Worm (Caenorhabditis elegans): Measurements from ENCODE around the gene Y7A5A.9.

Gene Y7A5A.9

DNA sequence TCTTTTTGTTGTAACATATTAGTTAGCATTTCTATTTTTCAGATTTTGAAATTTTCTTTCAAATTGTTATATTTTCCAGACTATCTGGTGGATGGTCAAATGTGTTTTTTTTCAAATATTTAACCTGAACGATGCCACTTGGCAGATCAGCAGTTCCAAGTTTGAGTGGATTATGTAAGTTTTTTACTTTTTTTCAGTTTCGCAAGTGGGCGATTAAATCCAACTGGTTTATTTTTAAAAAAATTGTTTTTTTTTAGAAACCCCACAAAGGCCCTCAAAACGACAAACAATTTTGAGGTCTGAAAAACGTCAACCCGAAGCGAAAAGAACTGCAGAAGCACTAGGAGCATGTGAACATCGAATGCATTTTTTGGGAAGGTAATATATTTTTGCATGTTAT is at the start of gene Y7A5A.9:
TSS of gene Y7A5A.9 (plus strand) at position 301 of the 400 bp plus-strand sequence.
- TF ChIP-seq lin-38 (GFP tag; IDR thresholded peaks at IDR 0.05) (no peak), zag-1 (tag; optimal IDR thresholded peaks at IDR 0.05) (no peak), dmd-9 (GFP tag; IDR thresholded peaks at IDR 0.05) (no peak), egl-43 (GFP tag; IDR thresholded peaks at IDR 0.05) (no peak), aha-1 (tag) (peak; percentile 54)

DNA sequence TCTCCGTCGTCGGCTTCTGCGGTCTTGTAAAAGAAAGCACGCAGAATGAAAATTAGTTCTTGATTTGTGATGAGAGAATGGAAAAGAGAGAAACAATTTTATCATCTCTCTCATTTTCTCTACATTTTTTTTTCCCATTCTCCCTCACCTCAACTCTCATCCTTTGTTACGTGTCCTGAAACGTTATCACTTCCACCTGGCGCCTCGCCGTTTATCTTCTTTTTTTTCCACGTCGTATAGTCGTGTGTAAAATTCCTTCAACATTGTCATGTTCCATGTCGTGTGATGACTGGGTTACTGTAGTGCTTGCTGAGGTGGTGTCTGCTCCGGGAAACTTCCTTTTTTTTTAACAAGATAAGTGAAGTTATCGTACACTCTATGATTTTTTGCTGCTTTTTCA is 47.5 kb upstream of the Y7A5A.9 start:
- TF ChIP-seq php-3 (GFP tag; IDR thresholded peaks at IDR 0.05) (peak; percentile 53; the same call in 1 of the 2 replicates), zip-11 (GFP tag; IDR thresholded peaks at IDR 0.05) (no peak), lin-38 (GFP tag; IDR thresholded peaks at IDR 0.05) (peak; percentile 42), duxl-1 (tag; optimal IDR thresholded peaks at IDR 0.05; ENCODE audit: poor library complexity) (no peak), dmd-9 (GFP tag; IDR thresholded peaks at IDR 0.05) (no peak), aha-1 (tag) (peak; percentile 92), vab-7 (GFP tag; IDR thresholded peaks at IDR 0.05) (no peak), daf-19 (GFP tag; conservative IDR thresholded peaks at IDR 0.05) (no peak), mxl-2 (GFP tag; conservative IDR thresholded peaks at IDR 0.05) (no peak), mdl-1 (tag; optimal IDR thresholded peaks at IDR 0.05) (peak in 1 of 2 experiments; percentile 61), tra-1 (GFP tag; IDR thresholded peaks at IDR 0.05) (peak; percentile 65), mep-1 (tag; optimal IDR thresholded peaks at IDR 0.05) (peak; percentile 76), hif-1 (tag; optimal IDR thresholded peaks at IDR 0.05) (peak in 1 of 2 experiments; percentile 80), lin-1 (GFP tag; IDR thresholded peaks at IDR 0.05) (peak; percentile 90), nhr-28 (tag; optimal IDR thresholded peaks at IDR 0.05) (peak; percentile 94), daf-12 (tag; optimal IDR thresholded peaks at IDR 0.05) (no peak), lin-13 (GFP tag; optimal IDR thresholded peaks at IDR 0.05) (peak; percentile 35), egl-27 (tag; optimal IDR thresholded peaks at IDR 0.05) (no peak), nhr-77 (tag; optimal IDR thresholded peaks at IDR 0.05) (peak; percentile 69), lin-15B (tag; optimal IDR thresholded peaks at IDR 0.05) (no peak), skn-1 (tag; optimal IDR thresholded peaks at IDR 0.05) (no peak), ctbp-1 (GFP tag; IDR thresholded peaks at IDR 0.05) (0 out of 2 replicates have a peak, but pooled peaks have one; percentile 11), ceh-82 (tag; optimal IDR thresholded peaks at IDR 0.05) (no peak), jun-1 (tag; optimal IDR thresholded peaks at IDR 0.05) (no peak), mdt-29 (GFP tag; IDR thresholded peaks at IDR 0.05) (peak; percentile 34; the same call in 1 of the 2 replicates), dmd-8 (GFP tag; IDR thresholded peaks at IDR 0.05) (no peak), nhr-6 (tag; optimal IDR thresholded peaks at IDR 0.05) (no peak), nhr-102 (tag; optimal IDR thresholded peaks at IDR 0.05) (peak; percentile 37), nhr-237 (tag; optimal IDR thresholded peaks at IDR 0.05) (no peak), spr-1 (tag; optimal IDR thresholded peaks at IDR 0.05) (no peak), mxl-3 (GFP tag; optimal IDR thresholded peaks at IDR 0.05) (peak; percentile 72), pha-4 (GFP tag; IDR thresholded peaks at IDR 0.05) (peak; percentile 19; the same call in 1 of the 2 replicates), pha-4 (tag; optimal IDR thresholded peaks at IDR 0.05) (no peak), nhr-11 (tag; optimal IDR thresholded peaks at IDR 0.05) (peak; percentile 34), T26A8.4 (GFP tag; IDR thresholded peaks at IDR 0.05) (peak; percentile 43), Y105C5A.15 (GFP tag; IDR thresholded peaks at IDR 0.05) (no peak), zag-1 (tag; optimal IDR thresholded peaks at IDR 0.05) (no peak), hmg-1.1 (GFP tag; IDR thresholded peaks at IDR 0.05) (0 out of 2 replicates have a peak, but pooled peaks have one; percentile 31), nhr-10 (tag; optimal IDR thresholded peaks at IDR 0.05) (peak; percentile 43), hlh-30 (tag; optimal IDR thresholded peaks at IDR 0.05; ENCODE audit: insufficient read depth) (peak; percentile 90), lin-29 (GFP tag; IDR thresholded peaks at IDR 0.05) (no peak), lsy-2 (tag; optimal IDR thresholded peaks at IDR 0.05) (peak; percentile 34 to 89), mes-2 (tag; optimal IDR thresholded peaks at IDR 0.05; ENCODE audit: poor library complexity, severe bottlenecking) (peak; percentile 42), tag-97 (GFP tag; IDR thresholded peaks at IDR 0.05) (no peak), fkh-10 (GFP tag; optimal IDR thresholded peaks at IDR 0.05) (no peak), F26F4.8 (GFP tag; conservative IDR thresholded peaks at IDR 0.05) (no peak), dmd-6 (GFP tag; IDR thresholded peaks at IDR 0.05) (peak; percentile 93)

Data from whole organism, L4 larva.